Fruit fly (Drosophila melanogaster): Measurements from ENCODE around the gene ush.

The ush gene

dm6 chr2L:481757-482450, 5.9 kb downstream of the ush start (continued):
- no peak for TF ChIP-seq Ets21C (GFP tag; optimal IDR thresholded peaks at IDR 0.05)
- TF ChIP-seq pdm3 (GFP tag; optimal IDR thresholded peaks at IDR 0.05) = peak; percentile 67
- TF ChIP-seq CG3919 (GFP tag; optimal IDR thresholded peaks at IDR 0.05) = peak; percentile 54
- peak; percentile 75 for TF ChIP-seq Hr4 (GFP tag; optimal IDR thresholded peaks at IDR 0.05)
- TF ChIP-seq CG1621 (tag; optimal IDR thresholded peaks at IDR 0.05) = peak; percentile 38
- TF ChIP-seq dsx (GFP tag; optimal IDR thresholded peaks at IDR 0.05; ENCODE audit: poor library complexity, severe bottlenecking) = peak; percentile 35
- TF ChIP-seq Sox15 (GFP tag; optimal IDR thresholded peaks at IDR 0.05) = peak; percentile 5
- no peak for TF ChIP-seq Hr38 (GFP tag; optimal IDR thresholded peaks at IDR 0.05)
- TF ChIP-seq achi (GFP tag; optimal IDR thresholded peaks at IDR 0.05) = peak; percentile 77

- TF ChIP-seq CG6276 (GFP tag; optimal IDR thresholded peaks at IDR 0.05) = no peak
- no peak for TF ChIP-seq OdsH (GFP tag; optimal IDR thresholded peaks at IDR 0.05)
- peak; percentile 24 for TF ChIP-seq fkh (GFP tag; optimal IDR thresholded peaks at IDR 0.05)
- no peak for TF ChIP-seq cyc (GFP tag; optimal IDR thresholded peaks at IDR 0.05)
- TF ChIP-seq lz (GFP tag; optimal IDR thresholded peaks at IDR 0.05) = no peak
Measured at dm6 chr2L:482451-482844, 6.4 kb downstream of the ush start.

dm6 chr2L:483347-484280, 7.6 kb downstream of the ush start:
- TF ChIP-seq Hr38 (GFP tag; optimal IDR thresholded peaks at IDR 0.05) (no peak), ss (GFP tag; optimal IDR thresholded peaks at IDR 0.05) (peak in 1 of 2 experiments; percentile 15), CG6163 (GFP tag; IDR thresholded peaks at IDR 0.05) (no peak), fd59A (GFP tag; optimal IDR thresholded peaks at IDR 0.05) (no peak), fd85E (GFP tag; optimal IDR thresholded peaks at IDR 0.05) (no peak), cyc (GFP tag; optimal IDR thresholded peaks at IDR 0.05) (no peak), Met (GFP tag; optimal IDR thresholded peaks at IDR 0.05) (no peak), achi (GFP tag; optimal IDR thresholded peaks at IDR 0.05) (no peak), CG31627 (GFP tag; optimal IDR thresholded peaks at IDR 0.05) (no peak), spab (GFP tag; optimal IDR thresholded peaks at IDR 0.05) (peak; percentile 1), esn (GFP tag; optimal IDR thresholded peaks at IDR 0.05) (no peak), Ets21C (GFP tag; optimal IDR thresholded peaks at IDR 0.05) (no peak), CG3919 (GFP tag; optimal IDR thresholded peaks at IDR 0.05) (no peak), svp (GFP tag) (no peak), CG3032 (tag; optimal IDR thresholded peaks at IDR 0.05) (no peak), CG8119 (GFP tag; IDR thresholded peaks at IDR 0.05) (no peak), fkh (GFP tag; optimal IDR thresholded peaks at IDR 0.05) (no peak), salr (GFP tag; optimal IDR thresholded peaks at IDR 0.05) (no peak), Eip78C (GFP tag) (peak; percentile 66), CG16779 (tag; optimal IDR thresholded peaks at IDR 0.05) (no peak), Sox15 (GFP tag; optimal IDR thresholded peaks at IDR 0.05) (no peak), CG6808 (GFP tag; optimal IDR thresholded peaks at IDR 0.05) (no peak), CG11762 (GFP tag; optimal IDR thresholded peaks at IDR 0.05; ENCODE audit: insufficient read depth) (no peak), CG6276 (GFP tag; optimal IDR thresholded peaks at IDR 0.05) (no peak), CG1621 (tag; optimal IDR thresholded peaks at IDR 0.05) (no peak), net (GFP tag; optimal IDR thresholded peaks at IDR 0.05) (no peak), Ets96B (tag; optimal IDR thresholded peaks at IDR 0.05) (peak; percentile 4), Smox (GFP tag; optimal IDR thresholded peaks at IDR 0.05) (no peak), CG32006 (GFP tag; optimal IDR thresholded peaks at IDR 0.05) (peak; percentile 37), CG11294 (GFP tag; IDR thresholded peaks at IDR 0.05) (no peak), CG11902 (GFP tag; optimal IDR thresholded peaks at IDR 0.05) (no peak), CG10631 (GFP tag; optimal IDR thresholded peaks at IDR 0.05) (peak; percentile 10), CG10669 (GFP tag; optimal IDR thresholded peaks at IDR 0.05) (peak; percentile 24), pdm3 (GFP tag; optimal IDR thresholded peaks at IDR 0.05) (no peak), dsx (GFP tag; optimal IDR thresholded peaks at IDR 0.05; ENCODE audit: poor library complexity, severe bottlenecking) (no peak), Eip93F (GFP tag; optimal IDR thresholded peaks at IDR 0.05) (no peak), CG8319 (GFP tag; optimal IDR thresholded peaks at IDR 0.05) (no peak), CG34406 (GFP tag; optimal IDR thresholded peaks at IDR 0.05) (no peak), Sox102F (GFP tag; optimal IDR thresholded peaks at IDR 0.05) (no peak), lz (GFP tag; optimal IDR thresholded peaks at IDR 0.05) (no peak), CG8632 (GFP tag; optimal IDR thresholded peaks at IDR 0.05) (no peak)
